Worm (Caenorhabditis elegans) whole organism, late embryonic: ENCODE results near the gene C35D6.4.
A peak's percentile ranks its signal among the peaks of the same experiment; 100 is the strongest.

ENCODE experiments used
- ceh-22 ChIP-seq: sonication (generic microtip); optimal IDR thresholded peaks from 2 replicates; lab custom pipeline; 2017; ENCODE audit warnings: missing biosample characterization, missing genetic modification characterization
- elt-2 ChIP-seq: sonication (generic microtip); optimal IDR thresholded peaks from 2 replicates; lab custom pipeline; 2016; ENCODE audit warnings: missing genetic modification reagents, missing genetic modification characterization, missing compliant biosample characterization
- fkh-10 ChIP-seq: fragments of 150-350 bp; optimal IDR thresholded peaks from 2 replicates; lab custom pipeline; 2014; ENCODE audit warnings: missing biosample characterization, missing genetic modification reagents, missing genetic modification characterization

ce11 chrIV:16381933-16382591 lies 31.3 kb downstream of the C35D6.4 start, which contains the start of gene Y7A9D.1:
- TF ChIP-seq fkh-10 (GFP tag; lab: Kevin White, UChicago) = no peak
- peak; percentile 15 for TF ChIP-seq ceh-22
- peak; percentile 81 for TF ChIP-seq elt-2 (tag; lab: Kevin White, UChicago)
